Worm (Caenorhabditis elegans) whole organism, L4 larva: ENCODE results near the gene ZK688.11.
A peak's percentile ranks its signal among the peaks of the same experiment; 100 is the strongest.

Experiments used
- D1046.2 ChIP-seq: fragments of 200-800 bp; sonication (Bioruptor generic); IDR thresholded peaks from 2 replicates; pipeline ENCODE4 v1.3.6; 2022; ENCODE audit warnings: missing genetic modification characterization, missing compliant biosample characterization
- T26A8.4 ChIP-seq: fragments of 200-800 bp; sonication (Bioruptor generic); IDR thresholded peaks from 2 replicates; pipeline ENCODE4 v1.3.6; 2022; ENCODE audit warnings: missing genetic modification characterization, missing compliant biosample characterization
- aha-1 ChIP-seq: fragments of 150-350 bp; peaks from one replicate; lab custom pipeline; 2014; ENCODE audit warnings: missing biosample characterization, missing genetic modification characterization
- aly-2 ChIP-seq: sonication (generic microtip); optimal IDR thresholded peaks from 2 replicates; lab custom pipeline; 2018; ENCODE audit warnings: missing biosample characterization, missing genetic modification characterization
- ama-1 ChIP-seq: fragments of 150-350 bp; optimal IDR thresholded peaks from 2 replicates; lab custom pipeline; 2014; ENCODE audit warnings: inconsistent platforms, mixed read lengths
- ceh-20 ChIP-seq: fragments of 200-800 bp; sonication (Bioruptor generic); IDR thresholded peaks from 2 replicates; pipeline ENCODE4 v1.3.6; 2022; ENCODE audit warnings: missing genetic modification reagents, missing genetic modification characterization, missing compliant biosample characterization
- mep-1 ChIP-seq: fragments of 150-350 bp; sonication (generic microtip); optimal IDR thresholded peaks from 3 replicates; lab custom pipeline; 2014; ENCODE audit warnings: missing biosample characterization, missing genetic modification characterization
- nhr-111 ChIP-seq: fragments of 200-800 bp; sonication (Bioruptor generic); optimal IDR thresholded peaks from 2 replicates; lab custom pipeline; 2018; ENCODE audit warnings: mild to moderate bottlenecking, missing genetic modification characterization, missing compliant biosample characterization
- skn-1 ChIP-seq: fragments of 150-350 bp; optimal IDR thresholded peaks from 2 replicates; lab custom pipeline; 2014; ENCODE audit warnings: missing biosample characterization, missing genetic modification characterization
- zfp-3 ChIP-seq: fragments of 200-800 bp; sonication (Bioruptor generic); conservative IDR thresholded peaks from 2 replicates; pipeline ENCODE4 v1.3.6; 2022; ENCODE audit warnings: missing genetic modification reagents, missing genetic modification characterization, missing compliant biosample characterization

ce11 chrIII:7884863-7885262 is at the start of gene ZK688.11:
- TF ChIP-seq aha-1 (tag; lab: Kevin White, UChicago) (no peak), nhr-111 (no peak), aly-2 (tag; lab: Kevin White, UChicago) (no peak), mep-1 (tag; lab: Kevin White, UChicago) (peak; percentile 27), D1046.2 (GFP tag; lab: Robert Waterston, UW) (no peak), T26A8.4 (GFP tag; lab: Robert Waterston, UW) (no peak), skn-1 (tag; lab: Kevin White, UChicago) (no peak), ceh-20 (GFP tag; lab: Robert Waterston, UW) (no peak), ama-1 (lab: Kevin White, UChicago) (no peak), zfp-3 (no peak)
